Worm (Caenorhabditis elegans): Measurements from ENCODE around the gene Y54G2A.38.

- no peak for TF ChIP-seq elt-3 (tag; optimal IDR thresholded peaks at IDR 0.05)
- TF ChIP-seq unc-62 (GFP tag; optimal IDR thresholded peaks at IDR 0.05) = no peak
- no peak for TF ChIP-seq egl-27 (tag; optimal IDR thresholded peaks at IDR 0.05)
- no peak for TF ChIP-seq nhr-237 (tag; optimal IDR thresholded peaks at IDR 0.05)
- no peak for TF ChIP-seq nhr-28 (tag; optimal IDR thresholded peaks at IDR 0.05)
- no peak for TF ChIP-seq pqm-1 (tag; optimal IDR thresholded peaks at IDR 0.05)
- TF ChIP-seq ceh-88 (GFP tag; IDR thresholded peaks at IDR 0.05) = no peak
- peak; percentile 9 for TF ChIP-seq lin-39 (tag; optimal IDR thresholded peaks at IDR 0.05)
- no peak for TF ChIP-seq sox-4 (tag; optimal IDR thresholded peaks at IDR 0.05)
- TF ChIP-seq ceh-82 (tag; optimal IDR thresholded peaks at IDR 0.05) = peak in 1 of 3 experiments; percentile 42
- no peak for TF ChIP-seq nhr-85 (tag)
Observed at ce11 chrIV:2775992-2776630, 16.8 kb downstream of the Y54G2A.38 start.

Data from whole organism, L1 larva.